Fruit fly (Drosophila melanogaster): ENCODE measurements around the gene Exd2.

dm6 chr3R:11407733-11408134, 27.8 kb downstream of the Exd2 start, which contains the start of gene mRpL40:
- TF ChIP-seq Abd-B (GFP tag; optimal IDR thresholded peaks at IDR 0.05): no peak
- TF ChIP-seq ey (GFP tag; optimal IDR thresholded peaks at IDR 0.05): no peak
- no peak for TF ChIP-seq fru (GFP tag; optimal IDR thresholded peaks at IDR 0.05)
- no peak for TF ChIP-seq dl (GFP tag; optimal IDR thresholded peaks at IDR 0.05; ENCODE audit: insufficient read depth in 1 of 2, partially characterized antibody in 2 of 2)
- TF ChIP-seq CrebA (GFP tag; optimal IDR thresholded peaks at IDR 0.05; ENCODE audit: borderline replicate concordance): no peak
- no peak for TF ChIP-seq Hr78 (GFP tag; optimal IDR thresholded peaks at IDR 0.05)
- TF ChIP-seq HLH106 (tag; optimal IDR thresholded peaks at IDR 0.05): no peak
- no peak for TF ChIP-seq Hnf4 (GFP tag; optimal IDR thresholded peaks at IDR 0.05)
- TF ChIP-seq h (GFP tag; optimal IDR thresholded peaks at IDR 0.05): no peak
- TF ChIP-seq usp (GFP tag; optimal IDR thresholded peaks at IDR 0.05): no peak
- TF ChIP-seq Hr83 (GFP tag; optimal IDR thresholded peaks at IDR 0.05; ENCODE audit: poor library complexity, severe bottlenecking): no peak
